Worm (Caenorhabditis elegans): Measurements from ENCODE around the gene spch-1.

Gene spch-1

DNA sequence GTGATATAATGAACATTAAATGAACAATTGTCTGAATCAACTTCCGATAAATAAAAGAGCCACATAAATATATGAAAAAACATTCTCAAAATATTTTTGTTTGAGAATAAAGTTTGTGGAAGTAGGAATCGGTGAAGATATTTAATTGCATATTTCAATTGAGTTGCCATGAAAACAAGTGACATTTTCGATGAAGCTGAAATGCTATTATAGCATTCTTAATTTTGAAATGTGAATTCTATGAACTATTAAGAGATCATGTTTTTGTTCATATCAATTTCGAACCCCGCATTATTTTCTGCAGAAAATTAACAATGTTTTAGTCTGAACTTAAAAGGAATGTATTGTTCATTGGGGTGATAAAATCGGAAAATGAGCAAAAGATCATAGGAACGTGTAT lies 10.9 kb upstream of the spch-1 start, which contains the start of gene irld-21:
Gene irld-21, minus strand, starts transcription at position 101 of the 400 bp plus-strand sequence.
- TF ChIP-seq ztf-29 (GFP tag; IDR thresholded peaks at IDR 0.05) (no peak), flt-1 (GFP tag; IDR thresholded peaks at IDR 0.05) (no peak), klf-2 (GFP tag; conservative IDR thresholded peaks at IDR 0.05) (no peak), med-1 (GFP tag; optimal IDR thresholded peaks at IDR 0.05; ENCODE audit: insufficient read depth) (no peak), cog-1 (tag; optimal IDR thresholded peaks at IDR 0.05) (no peak), tab-1 (GFP tag; IDR thresholded peaks at IDR 0.05) (no peak), T22C8.4 (GFP tag; IDR thresholded peaks at IDR 0.05) (no peak), ref-1 (GFP tag; conservative IDR thresholded peaks at IDR 0.05) (no peak), ztf-23 (GFP tag; IDR thresholded peaks at IDR 0.05) (no peak)

ce11 chrIV:10116765-10117164 lies 5.4 kb upstream of the spch-1 start:
- TF ChIP-seq tab-1 (GFP tag; IDR thresholded peaks at IDR 0.05) (no peak), ztf-23 (GFP tag; IDR thresholded peaks at IDR 0.05) (no peak), cog-1 (tag; optimal IDR thresholded peaks at IDR 0.05) (no peak), ref-1 (GFP tag; conservative IDR thresholded peaks at IDR 0.05) (no peak), med-1 (GFP tag; optimal IDR thresholded peaks at IDR 0.05; ENCODE audit: insufficient read depth) (no peak), flt-1 (GFP tag; IDR thresholded peaks at IDR 0.05) (no peak), ztf-29 (GFP tag; IDR thresholded peaks at IDR 0.05) (no peak), klf-2 (GFP tag; conservative IDR thresholded peaks at IDR 0.05) (no peak), T22C8.4 (GFP tag; IDR thresholded peaks at IDR 0.05) (no peak)

ce11 chrIV:10115142-10115541 lies 3.8 kb upstream of the spch-1 start, which contains the start of gene C04G2.10:
Gene C04G2.10 (plus strand): TSS chrIV:10115442.
- TF ChIP-seq med-1 (GFP tag; optimal IDR thresholded peaks at IDR 0.05; ENCODE audit: insufficient read depth) (no peak), klf-2 (GFP tag; conservative IDR thresholded peaks at IDR 0.05) (no peak), ztf-23 (GFP tag; IDR thresholded peaks at IDR 0.05) (no peak), T22C8.4 (GFP tag; IDR thresholded peaks at IDR 0.05) (no peak), flt-1 (GFP tag; IDR thresholded peaks at IDR 0.05) (no peak), ref-1 (GFP tag; conservative IDR thresholded peaks at IDR 0.05) (no peak), tab-1 (GFP tag; IDR thresholded peaks at IDR 0.05) (no peak), ztf-29 (GFP tag; IDR thresholded peaks at IDR 0.05) (no peak), cog-1 (tag; optimal IDR thresholded peaks at IDR 0.05) (no peak)

DNA sequence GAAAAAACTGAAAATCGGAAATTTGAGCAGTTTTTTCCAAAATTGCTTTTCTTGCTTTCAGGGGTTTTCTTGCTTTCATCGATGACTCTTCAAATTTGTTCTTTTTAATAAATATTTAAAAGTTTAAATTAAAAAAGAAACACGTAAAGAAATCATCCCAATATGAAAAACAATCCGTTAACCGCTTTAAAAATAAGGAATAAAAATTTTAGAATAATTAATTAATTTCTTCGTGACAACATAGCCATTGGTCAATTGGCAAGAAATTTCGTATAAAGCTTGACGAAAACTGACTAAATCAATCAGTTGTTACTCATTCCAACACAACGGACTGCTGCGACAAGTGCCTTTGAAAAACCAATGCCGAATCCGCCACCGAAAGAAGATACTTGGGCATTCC lies 1.2 kb upstream of the spch-1 start, which contains the start of gene nsph-3.2:
Gene nsph-3.2, plus strand, starts transcription at position 301 of the 400 bp plus-strand sequence.
- TF ChIP-seq med-1 (GFP tag; optimal IDR thresholded peaks at IDR 0.05; ENCODE audit: insufficient read depth) (no peak), flt-1 (GFP tag; IDR thresholded peaks at IDR 0.05) (no peak), cog-1 (tag; optimal IDR thresholded peaks at IDR 0.05) (no peak), klf-2 (GFP tag; conservative IDR thresholded peaks at IDR 0.05) (no peak), ztf-23 (GFP tag; IDR thresholded peaks at IDR 0.05) (no peak), T22C8.4 (GFP tag; IDR thresholded peaks at IDR 0.05) (no peak), ref-1 (GFP tag; conservative IDR thresholded peaks at IDR 0.05) (no peak), ztf-29 (GFP tag; IDR thresholded peaks at IDR 0.05) (no peak), tab-1 (GFP tag; IDR thresholded peaks at IDR 0.05) (no peak)

DNA sequence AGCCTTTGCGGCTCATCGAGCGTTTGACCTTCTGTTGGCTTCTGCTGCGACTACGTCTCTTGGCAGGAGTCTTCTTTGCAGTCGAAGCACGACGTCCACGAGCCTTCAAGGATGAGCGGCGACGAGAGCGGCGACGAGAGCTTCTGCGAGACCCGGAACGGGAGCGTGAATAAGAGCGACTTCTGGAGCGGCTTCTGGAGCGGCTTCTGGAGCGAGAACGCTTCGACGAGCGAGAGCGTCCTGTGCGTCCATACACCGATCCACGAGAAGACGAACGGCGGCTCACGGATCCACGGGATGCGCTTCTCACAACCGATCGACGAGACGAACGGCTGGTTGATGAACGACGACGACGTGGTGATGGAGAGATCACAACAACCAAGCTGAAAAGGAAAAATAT lies 471 bp downstream of the spch-1 start:
- TF ChIP-seq ztf-23 (GFP tag; IDR thresholded peaks at IDR 0.05) (no peak), tab-1 (GFP tag; IDR thresholded peaks at IDR 0.05) (no peak), T22C8.4 (GFP tag; IDR thresholded peaks at IDR 0.05) (no peak), med-1 (GFP tag; optimal IDR thresholded peaks at IDR 0.05; ENCODE audit: insufficient read depth) (no peak), ref-1 (GFP tag; conservative IDR thresholded peaks at IDR 0.05) (no peak), ztf-29 (GFP tag; IDR thresholded peaks at IDR 0.05) (no peak), cog-1 (tag; optimal IDR thresholded peaks at IDR 0.05) (no peak), klf-2 (GFP tag; conservative IDR thresholded peaks at IDR 0.05) (no peak), flt-1 (GFP tag; IDR thresholded peaks at IDR 0.05) (no peak)

DNA sequence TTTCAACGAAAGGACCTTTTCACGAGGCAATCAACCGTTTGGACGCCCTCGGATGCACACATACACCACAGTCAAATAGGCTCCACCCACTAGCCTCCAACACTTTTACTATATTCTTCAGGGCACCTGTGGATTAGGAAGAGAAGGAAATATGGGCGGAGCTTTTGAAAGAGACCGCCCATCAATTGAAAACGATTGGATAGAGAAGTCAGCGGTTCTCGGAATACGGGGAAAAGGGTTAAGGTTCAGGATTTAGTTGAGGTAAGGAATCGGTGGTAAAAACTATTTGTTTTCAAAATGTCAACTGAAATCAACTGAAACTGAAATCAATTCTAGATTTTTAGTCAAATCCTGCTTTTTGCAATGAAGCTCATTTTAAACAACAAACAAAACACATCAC lies 924 bp downstream of the spch-1 start, which contains the start of gene egl-38:
Gene egl-38, minus strand, starts transcription at position 101 of the 400 bp plus-strand sequence.
- TF ChIP-seq klf-2 (GFP tag; conservative IDR thresholded peaks at IDR 0.05), result no peak
- TF ChIP-seq T22C8.4 (GFP tag; IDR thresholded peaks at IDR 0.05), result no peak
- no peak for TF ChIP-seq ztf-23 (GFP tag; IDR thresholded peaks at IDR 0.05)
- TF ChIP-seq ref-1 (GFP tag; conservative IDR thresholded peaks at IDR 0.05), result no peak
- TF ChIP-seq cog-1 (tag; optimal IDR thresholded peaks at IDR 0.05), result no peak
- TF ChIP-seq med-1 (GFP tag; optimal IDR thresholded peaks at IDR 0.05; ENCODE audit: insufficient read depth), result no peak
- TF ChIP-seq flt-1 (GFP tag; IDR thresholded peaks at IDR 0.05), result no peak
- TF ChIP-seq ztf-29 (GFP tag; IDR thresholded peaks at IDR 0.05), result no peak
- TF ChIP-seq tab-1 (GFP tag; IDR thresholded peaks at IDR 0.05), result no peak

- no peak for TF ChIP-seq ref-1 (GFP tag; conservative IDR thresholded peaks at IDR 0.05)
- no peak for TF ChIP-seq ztf-23 (GFP tag; IDR thresholded peaks at IDR 0.05)
- no peak for TF ChIP-seq klf-2 (GFP tag; conservative IDR thresholded peaks at IDR 0.05)
- no peak for TF ChIP-seq ztf-29 (GFP tag; IDR thresholded peaks at IDR 0.05)
- TF ChIP-seq tab-1 (GFP tag; IDR thresholded peaks at IDR 0.05), result no peak
- TF ChIP-seq cog-1 (tag; optimal IDR thresholded peaks at IDR 0.05), result no peak
- TF ChIP-seq med-1 (GFP tag; optimal IDR thresholded peaks at IDR 0.05; ENCODE audit: insufficient read depth), result no peak
- no peak for TF ChIP-seq flt-1 (GFP tag; IDR thresholded peaks at IDR 0.05)
- no peak for TF ChIP-seq T22C8.4 (GFP tag; IDR thresholded peaks at IDR 0.05)
Observed at ce11 chrIV:10096881-10097280, 14.5 kb downstream of the spch-1 start, which contains the start of gene dis-3. Gene dis-3 (plus strand): TSS chrIV:10097202.

ce11 chrIV:10095171-10095570 lies 16.2 kb downstream of the spch-1 start, which contains the start of the genes C04G2.5 and msp-36:
Gene C04G2.5 (minus strand): TSS chrIV:10095271.
Gene msp-36 (plus strand): TSS chrIV:10095433.
- no peak for TF ChIP-seq flt-1 (GFP tag; IDR thresholded peaks at IDR 0.05)

DNA sequence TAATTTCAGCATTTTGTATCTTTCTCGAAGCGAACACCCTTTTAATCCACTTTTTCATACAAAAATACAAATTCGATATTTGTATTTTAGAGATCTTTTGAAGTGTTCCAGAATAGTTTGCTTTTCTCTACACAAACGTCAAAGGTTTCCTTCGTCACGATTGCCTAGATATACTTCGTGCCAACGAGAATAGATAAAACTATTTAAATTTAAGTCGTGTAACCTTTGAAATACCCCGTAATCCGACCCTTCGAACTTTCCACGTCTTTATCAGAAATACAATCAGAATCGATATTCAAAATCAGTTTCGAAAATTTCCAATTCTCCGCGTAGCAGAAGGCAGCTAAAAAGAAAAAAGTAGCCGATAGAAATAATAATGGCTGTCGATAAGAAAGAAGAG lies 21.0 kb downstream of the spch-1 start, which contains the start of gene ttbk-5:
Gene ttbk-5, plus strand, starts transcription at position 301 of the 400 bp plus-strand sequence.
- no peak for TF ChIP-seq T22C8.4 (GFP tag; IDR thresholded peaks at IDR 0.05)
- TF ChIP-seq ztf-29 (GFP tag; IDR thresholded peaks at IDR 0.05), result no peak
- no peak for TF ChIP-seq ref-1 (GFP tag; conservative IDR thresholded peaks at IDR 0.05)

- TF ChIP-seq klf-2 (GFP tag; conservative IDR thresholded peaks at IDR 0.05), result no peak
- no peak for TF ChIP-seq flt-1 (GFP tag; IDR thresholded peaks at IDR 0.05)
- no peak for TF ChIP-seq ztf-23 (GFP tag; IDR thresholded peaks at IDR 0.05)
- TF ChIP-seq tab-1 (GFP tag; IDR thresholded peaks at IDR 0.05), result no peak
- TF ChIP-seq med-1 (GFP tag; optimal IDR thresholded peaks at IDR 0.05; ENCODE audit: insufficient read depth), result no peak
- no peak for TF ChIP-seq T22C8.4 (GFP tag; IDR thresholded peaks at IDR 0.05)
- TF ChIP-seq ref-1 (GFP tag; conservative IDR thresholded peaks at IDR 0.05), result no peak
- no peak for TF ChIP-seq ztf-29 (GFP tag; IDR thresholded peaks at IDR 0.05)
- TF ChIP-seq cog-1 (tag; optimal IDR thresholded peaks at IDR 0.05), result no peak
Observed at ce11 chrIV:10089777-10090176, 21.6 kb downstream of the spch-1 start, which contains the start of gene ttr-39. Gene ttr-39 (minus strand): TSS chrIV:10089877.
